Worm (Caenorhabditis elegans) whole organism, L4 larva: Measurements from ENCODE around the gene R12B2.3.

Source experiments
- nhr-11 ChIP-seq: fragments of 150-350 bp; optimal IDR thresholded peaks from 2 replicates; lab custom pipeline; 2014; ENCODE audit warnings: missing biosample characterization, missing genetic modification characterization
- pha-4 ChIP-seq, 2 experiments: fragments of 150-350 bp in 1 of 2; fragments of 200-800 bp in 1 of 2; sonication (Bioruptor generic) in 1 of 2; IDR thresholded peaks in 1 of 2; optimal IDR thresholded peaks in 1 of 2; 2 replicates each; pipeline versions ENCODE4 v1.3.6 to Lab custom; 2014 to 2022; ENCODE audit warnings: missing genetic modification characterization in 2 of 2, missing genetic modification reagents in 2 of 2, missing biosample characterization in 1 of 2, missing compliant biosample characterization in 1 of 2
- skn-1 ChIP-seq: fragments of 150-350 bp; optimal IDR thresholded peaks from 2 replicates; lab custom pipeline; 2014; ENCODE audit warnings: missing biosample characterization, missing genetic modification characterization

- TF ChIP-seq nhr-11 (tag; lab: Kevin White, UChicago): peak; percentile 5
- TF ChIP-seq skn-1 (tag; lab: Kevin White, UChicago): no peak
- no peak for TF ChIP-seq pha-4 (GFP tag; IDR thresholded peaks at IDR 0.05; lab: Robert Waterston, UW)
- no peak for TF ChIP-seq pha-4 (tag; optimal IDR thresholded peaks at IDR 0.05; lab: Kevin White, UChicago)
Observed at ce11 chrIII:5845483-5845882, 40.1 kb downstream of the R12B2.3 start.
